Fruit fly (Drosophila melanogaster) whole organism, embryonic: ENCODE data around the gene CG9673.

Experiments
- ATbp ChIP-seq: fragments of 200-800 bp; sonication (Bioruptor generic); optimal IDR thresholded peaks from 2 replicates; lab custom pipeline; 2017; ENCODE audit warnings: missing biosample characterization, mild to moderate bottlenecking, missing genetic modification characterization, missing genetic modification reagents
- Ada2b ChIP-seq: fragments of 200-800 bp; sonication (Bioruptor generic); IDR thresholded peaks from 2 replicates; pipeline ENCODE4 v1.3.6; 2022; ENCODE audit warnings: missing biosample characterization, missing genetic modification characterization
- C15 ChIP-seq: fragments of 200-800 bp; sonication (Bioruptor generic); IDR thresholded peaks from 3 replicates; pipeline ENCODE4 v1.3.6; 2022; ENCODE audit warnings: missing biosample characterization, missing genetic modification characterization
- CG10147 ChIP-seq: fragments of 200-800 bp; sonication (Bioruptor generic); optimal IDR thresholded peaks from 2 replicates; lab custom pipeline; 2019; ENCODE audit warnings: missing biosample characterization, mild to moderate bottlenecking, missing genetic modification characterization, moderate library complexity
- CG1024 ChIP-seq: fragments of 200-800 bp; sonication (Bioruptor generic); IDR thresholded peaks from 2 replicates; pipeline ENCODE4 v1.3.6; 2022; ENCODE audit warnings: missing biosample characterization, missing genetic modification characterization
- CG10979 ChIP-seq: fragments of 200-800 bp; sonication (Bioruptor generic); optimal IDR thresholded peaks from 2 replicates; lab custom pipeline; 2018; ENCODE audit warnings: missing biosample characterization, mild to moderate bottlenecking, missing genetic modification characterization, moderate library complexity
- CG11560 ChIP-seq: fragments of 200-800 bp; sonication (Bioruptor generic); IDR thresholded peaks from 3 replicates; pipeline ENCODE4 v1.3.6; 2022; ENCODE audit warnings: missing biosample characterization, missing genetic modification characterization
- CG12104 ChIP-seq: fragments of 200-800 bp; sonication (Bioruptor generic); optimal IDR thresholded peaks from 3 replicates; lab custom pipeline; 2016; ENCODE audit warnings: missing biosample characterization, missing genetic modification characterization
- CG12942 ChIP-seq: fragments of 200-800 bp; sonication (Bioruptor generic); optimal IDR thresholded peaks from 3 replicates; lab custom pipeline; 2016; ENCODE audit warnings: missing biosample characterization, missing genetic modification characterization
- CG14050 ChIP-seq: fragments of 200-800 bp; sonication (Bioruptor generic); IDR thresholded peaks from 3 replicates; pipeline ENCODE4 v1.3.6; 2022; ENCODE audit warnings: missing biosample characterization, missing genetic modification characterization
- CG15601 ChIP-seq: fragments of 200-800 bp; sonication (Bioruptor generic); optimal IDR thresholded peaks from 3 replicates; lab custom pipeline; 2019; ENCODE audit warnings: missing biosample characterization, mild to moderate bottlenecking, missing genetic modification characterization, moderate library complexity
- CG17385 ChIP-seq: fragments of 200-800 bp; sonication (Bioruptor generic); optimal IDR thresholded peaks from 3 replicates; lab custom pipeline; 2018; ENCODE audit warnings: missing biosample characterization, mild to moderate bottlenecking, missing genetic modification characterization
- CG2678 ChIP-seq: fragments of 200-800 bp; sonication (Bioruptor generic); optimal IDR thresholded peaks from 3 replicates; lab custom pipeline; 2019; ENCODE audit warnings: missing biosample characterization, mild to moderate bottlenecking, missing genetic modification characterization, moderate library complexity
- CG32532 ChIP-seq: fragments of 200-800 bp; sonication (Bioruptor generic); IDR thresholded peaks from 2 replicates; pipeline ENCODE4 v1.3.6; 2022; ENCODE audit warnings: missing biosample characterization, missing genetic modification characterization
- CG34376 ChIP-seq: fragments of 200-800 bp; sonication (Bioruptor generic); optimal IDR thresholded peaks from 2 replicates; lab custom pipeline; 2018; ENCODE audit warnings: missing biosample characterization, mild to moderate bottlenecking, missing genetic modification characterization
- CG4820 ChIP-seq: fragments of 200-800 bp; sonication (Bioruptor generic); optimal IDR thresholded peaks from 3 replicates; lab custom pipeline; 2016; ENCODE audit warnings: missing biosample characterization, missing genetic modification characterization
- CG6175 ChIP-seq: fragments of 200-800 bp; sonication (Bioruptor generic); IDR thresholded peaks from 3 replicates; pipeline ENCODE4 v1.3.6; 2022; ENCODE audit warnings: missing biosample characterization, missing genetic modification characterization
- CG7271 ChIP-seq: fragments of 200-800 bp; sonication (Bioruptor generic); optimal IDR thresholded peaks from 2 replicates; lab custom pipeline; 2018; ENCODE audit warnings: missing biosample characterization, mild to moderate bottlenecking, missing genetic modification characterization, moderate library complexity
- CG7786 ChIP-seq: fragments of 200-800 bp; sonication (Bioruptor generic); optimal IDR thresholded peaks from 2 replicates; lab custom pipeline; 2016; ENCODE audit warnings: missing biosample characterization, missing genetic modification characterization
- CG8388 ChIP-seq: fragments of 200-800 bp; sonication (Bioruptor generic); optimal IDR thresholded peaks from 2 replicates; lab custom pipeline; 2019; ENCODE audit warnings: missing biosample characterization, mild to moderate bottlenecking, missing genetic modification characterization, moderate library complexity
- CG9215 ChIP-seq: fragments of 200-800 bp; sonication (Bioruptor generic); IDR thresholded peaks from 2 replicates; pipeline ENCODE4 v1.3.6; 2022; ENCODE audit warnings: missing biosample characterization, missing genetic modification characterization
- CTCF ChIP-seq: fragments of 200-800 bp; sonication (Bioruptor generic); optimal IDR thresholded peaks from 2 replicates; lab custom pipeline; 2017; ENCODE audit warnings: missing biosample characterization, mild to moderate bottlenecking, missing genetic modification characterization, moderate library complexity
- Dbx ChIP-seq: fragments of 200-800 bp; sonication (Bioruptor generic); IDR thresholded peaks from 3 replicates; pipeline ENCODE4 v1.3.6; 2022; ENCODE audit warnings: missing biosample characterization, missing genetic modification characterization
- Fer3 ChIP-seq: fragments of 200-800 bp; sonication (Bioruptor generic); optimal IDR thresholded peaks from 2 replicates; lab custom pipeline; 2018; ENCODE audit warnings: missing biosample characterization, mild to moderate bottlenecking, missing genetic modification characterization, moderate library complexity
- HmgZ ChIP-seq: fragments of 200-800 bp; sonication (Bioruptor generic); optimal IDR thresholded peaks from 2 replicates; lab custom pipeline; 2018; ENCODE audit warnings: missing biosample characterization, mild to moderate bottlenecking, missing genetic modification characterization
- Med ChIP-seq: fragments of 200-800 bp; sonication (Bioruptor generic); peaks from one replicate; lab custom pipeline; 2016; ENCODE audit warnings: missing biosample characterization, missing genetic modification characterization, mild to moderate bottlenecking, inconsistent platforms, moderate library complexity
- Oli ChIP-seq: fragments of 200-800 bp; sonication (Bioruptor generic); optimal IDR thresholded peaks from 2 replicates; lab custom pipeline; 2018; ENCODE audit warnings: missing biosample characterization, mild to moderate bottlenecking, missing genetic modification characterization, moderate library complexity
- Spps ChIP-seq: fragments of 200-800 bp; sonication (Bioruptor generic); optimal IDR thresholded peaks from 2 replicates; lab custom pipeline; 2018; ENCODE audit warnings: missing biosample characterization, mild to moderate bottlenecking, missing genetic modification characterization
- Tbp ChIP-seq: fragments of >200 bp; optimal IDR thresholded peaks from 2 replicates; lab custom pipeline; 2018; ENCODE audit warnings: missing biosample characterization, missing genetic modification characterization
- bab2 ChIP-seq: fragments of 200-800 bp; sonication (Bioruptor generic); optimal IDR thresholded peaks from 2 replicates; lab custom pipeline; 2016; ENCODE audit warnings: missing biosample characterization, missing genetic modification characterization
- bowl ChIP-seq: fragments of 200-800 bp; sonication (Bioruptor generic); IDR thresholded peaks from 2 replicates; pipeline ENCODE4 v1.3.6; 2022; ENCODE audit warnings: missing biosample characterization, missing genetic modification characterization
- chn ChIP-seq: fragments of 200-800 bp; sonication (Bioruptor generic); optimal IDR thresholded peaks from 2 replicates; lab custom pipeline; 2016; ENCODE audit warnings: missing biosample characterization, missing genetic modification characterization
- ci ChIP-seq: fragments of 200-800 bp; sonication (Bioruptor generic); IDR thresholded peaks from 3 replicates; pipeline ENCODE4 v1.3.6; 2022; ENCODE audit warnings: missing biosample characterization, missing genetic modification characterization
- crc ChIP-seq: fragments of 200-800 bp; sonication (Bioruptor generic); optimal IDR thresholded peaks from 2 replicates; lab custom pipeline; 2016; ENCODE audit warnings: missing biosample characterization, missing genetic modification characterization
- crol ChIP-seq: fragments of 200-800 bp; sonication (Bioruptor generic); IDR thresholded peaks from 2 replicates; pipeline ENCODE4 v1.3.6; 2022; ENCODE audit warnings: missing biosample characterization, missing genetic modification characterization
- disco-r ChIP-seq: fragments of 200-800 bp; sonication (Bioruptor generic); optimal IDR thresholded peaks from 2 replicates; lab custom pipeline; 2016; ENCODE audit warnings: missing biosample characterization, missing genetic modification characterization
- exex ChIP-seq: fragments of 200-800 bp; sonication (Bioruptor generic); optimal IDR thresholded peaks from 4 replicates; lab custom pipeline; 2018; ENCODE audit warnings: missing biosample characterization, mild to moderate bottlenecking, missing genetic modification characterization, moderate library complexity
- fd3F ChIP-seq: fragments of 200-800 bp; sonication (Bioruptor generic); optimal IDR thresholded peaks from 2 replicates; lab custom pipeline; 2018; ENCODE audit warnings: missing biosample characterization, mild to moderate bottlenecking, missing genetic modification characterization, moderate library complexity
- gcm ChIP-seq: fragments of 200-800 bp; sonication (Bioruptor generic); optimal IDR thresholded peaks from 2 replicates; lab custom pipeline; 2019; ENCODE audit warnings: missing biosample characterization, mild to moderate bottlenecking, missing genetic modification characterization, moderate library complexity
- gfzf ChIP-seq: fragments of 200-800 bp; sonication (Bioruptor generic); optimal IDR thresholded peaks from 2 replicates; lab custom pipeline; 2016; ENCODE audit warnings: missing biosample characterization, mild to moderate bottlenecking, missing genetic modification characterization, moderate library complexity
- grn ChIP-seq: fragments of 200-800 bp; sonication (Bioruptor generic); optimal IDR thresholded peaks from 3 replicates; lab custom pipeline; 2017; ENCODE audit warnings: missing biosample characterization, missing genetic modification characterization
- h ChIP-seq: fragments of >200 bp; optimal IDR thresholded peaks from 2 replicates; lab custom pipeline; 2017
- hb ChIP-seq: fragments of 200-800 bp; sonication (Bioruptor generic); IDR thresholded peaks from 3 replicates; pipeline ENCODE4 v1.3.6; 2022; ENCODE audit warnings: missing biosample characterization, missing genetic modification characterization; ENCODE audit not compliant: partially characterized antibody
- her ChIP-seq: fragments of 200-800 bp; sonication (Bioruptor generic); optimal IDR thresholded peaks from 2 replicates; lab custom pipeline; 2016; ENCODE audit warnings: missing biosample characterization, missing genetic modification characterization
- hkb ChIP-seq, 2 experiments: fragments of 200-800 bp in 1 of 2; fragments of >200 bp in 1 of 2; sonication (Bioruptor generic) in 1 of 2; IDR thresholded peaks in 1 of 2; optimal IDR thresholded peaks in 1 of 2; 2 replicates each; pipeline versions ENCODE4 v1.3.6 to Lab custom; 2017 to 2022; ENCODE audit warnings: missing biosample characterization in 1 of 2, missing genetic modification characterization in 1 of 2
- ind ChIP-seq: fragments of 200-800 bp; sonication (Bioruptor generic); optimal IDR thresholded peaks from 3 replicates; lab custom pipeline; 2016; ENCODE audit warnings: missing biosample characterization, missing genetic modification characterization
- jigr1 ChIP-seq: fragments of 200-800 bp; sonication (Bioruptor generic); IDR thresholded peaks from 3 replicates; pipeline ENCODE4 v1.3.6; 2022; ENCODE audit warnings: missing biosample characterization, missing genetic modification characterization
- mld ChIP-seq: fragments of 200-800 bp; sonication (Bioruptor generic); IDR thresholded peaks from 3 replicates; pipeline ENCODE4 v1.3.6; 2022; ENCODE audit warnings: missing biosample characterization, missing genetic modification characterization; ENCODE audit not compliant: partially characterized antibody
- pros ChIP-seq: fragments of 200-800 bp; sonication (Bioruptor generic); optimal IDR thresholded peaks from 3 replicates; lab custom pipeline; 2019; ENCODE audit warnings: missing biosample characterization, mild to moderate bottlenecking, missing genetic modification characterization, moderate library complexity
- stwl ChIP-seq: fragments of 200-800 bp; sonication (Bioruptor generic); optimal IDR thresholded peaks from 3 replicates; lab custom pipeline; 2018; ENCODE audit warnings: missing biosample characterization, mild to moderate bottlenecking, missing genetic modification characterization, moderate library complexity
- tup ChIP-seq: fragments of 200-800 bp; sonication (Bioruptor generic); optimal IDR thresholded peaks from 2 replicates; lab custom pipeline; 2016; ENCODE audit warnings: missing biosample characterization, mild to moderate bottlenecking, missing genetic modification characterization, moderate library complexity
- vfl ChIP-seq: fragments of 200-800 bp; sonication (Bioruptor generic); optimal IDR thresholded peaks from 2 replicates; lab custom pipeline; 2016; ENCODE audit warnings: missing biosample characterization, missing genetic modification characterization
- vvl ChIP-seq: fragments of 200-800 bp; sonication (Bioruptor generic); IDR thresholded peaks from 2 replicates; pipeline ENCODE4 v1.3.6; 2022; ENCODE audit warnings: missing biosample characterization, missing genetic modification characterization

CG9673 gene

DNA sequence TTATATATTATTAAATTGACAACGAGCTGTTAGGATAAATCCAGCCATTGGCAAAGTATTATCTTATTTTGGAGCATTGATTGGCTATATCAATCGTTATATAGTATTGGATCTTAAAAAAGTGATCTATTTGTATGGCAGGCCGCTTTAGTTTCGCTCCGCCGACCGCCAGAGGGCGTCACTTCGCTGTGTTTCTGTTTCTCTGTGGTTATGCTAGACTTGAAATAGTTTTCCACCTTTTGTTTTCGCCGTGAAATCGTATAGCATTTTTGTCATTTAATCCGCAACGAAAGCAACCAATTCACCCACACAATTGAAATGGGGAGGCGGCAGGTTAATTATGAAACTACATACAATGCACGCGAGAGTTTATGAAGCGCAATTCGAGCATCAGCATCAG is 43.1 kb upstream of the CG9673 start (continued):
- TF ChIP-seq vvl (GFP tag; lab: Robert Waterston, UW) (no peak), CG12104 (GFP tag; lab: Kevin White, UChicago) (no peak), ATbp (GFP tag; lab: Kevin White, UChicago) (peak; percentile 0), Tbp (GFP tag; lab: Kevin White, UChicago) (no peak), grn (GFP tag; lab: Kevin White, UChicago) (no peak), hkb (optimal IDR thresholded peaks at IDR 0.05; lab: Kevin White, UChicago) (no peak), hkb (GFP tag; IDR thresholded peaks at IDR 0.05; lab: Robert Waterston, UW) (0 out of 2 replicates have a peak, but pooled peaks have one; percentile 25), CG7271 (tag; lab: Kevin White, UChicago) (no peak), CG10979 (tag; lab: Kevin White, UChicago) (peak; percentile 27), crc (no peak), ci (peak; percentile 64; the same call in 1 of the 3 replicates), CG34376 (GFP tag; lab: Kevin White, UChicago) (no peak), Oli (tag; lab: Kevin White, UChicago) (no peak), CG9215 (GFP tag; lab: Robert Waterston, UW) (no peak), CG10147 (GFP tag; lab: Kevin White, UChicago) (no peak), h (lab: Kevin White, UChicago) (no peak), vfl (GFP tag; lab: Kevin White, UChicago) (no peak), exex (no peak), CG8388 (no peak), C15 (no peak), gcm (no peak), Ada2b (GFP tag; lab: Robert Waterston, UW) (no peak), Spps (no peak), CG12942 (no peak), CG32532 (peak; percentile 26; the same call in 1 of the 2 replicates), stwl (peak; percentile 8), CG17385 (peak; percentile 27), CG1024 (GFP tag; lab: Robert Waterston, UW) (no peak), bab2 (GFP tag; lab: Kevin White, UChicago) (no peak), Med (GFP tag; lab: Kevin White, UChicago) (peak; percentile 72), ind (GFP tag; lab: Kevin White, UChicago) (no peak), CG6175 (no peak), Fer3 (tag; lab: Kevin White, UChicago) (no peak), pros (GFP tag; lab: Kevin White, UChicago) (no peak), gfzf (GFP tag; lab: Kevin White, UChicago) (no peak), crol (GFP tag; lab: Robert Waterston, UW) (no peak), CG7786 (GFP tag; lab: Kevin White, UChicago) (no peak), Dbx (GFP tag; lab: Robert Waterston, UW) (no peak), her (GFP tag; lab: Kevin White, UChicago) (no peak), disco-r (GFP tag; lab: Kevin White, UChicago) (no peak), CG14050 (GFP tag; lab: Robert Waterston, UW) (no peak), chn (no peak), mld (GFP tag; lab: Robert Waterston, UW) (no peak), CG2678 (tag; lab: Kevin White, UChicago) (no peak), CG4820 (GFP tag; lab: Kevin White, UChicago) (no peak), CTCF (GFP tag; lab: Kevin White, UChicago) (peak; percentile 90), CG15601 (tag; lab: Kevin White, UChicago) (no peak), bowl (GFP tag; lab: Robert Waterston, UW) (no peak), CG11560 (tag; lab: Robert Waterston, UW) (no peak), jigr1 (no peak), hb (no peak), HmgZ (tag; lab: Kevin White, UChicago) (no peak), tup (no peak), fd3F (GFP tag; lab: Kevin White, UChicago) (no peak)
